Worm (Caenorhabditis elegans) whole organism, L4 larva: ENCODE data around the gene fbxb-76.

Experiments
- D1046.2 ChIP-seq: fragments of 200-800 bp; sonication (Bioruptor generic); IDR thresholded peaks from 2 replicates; pipeline ENCODE4 v1.3.6; 2022; ENCODE audit warnings: missing genetic modification characterization, missing compliant biosample characterization
- F26F4.8 ChIP-seq: fragments of 200-800 bp; sonication (Bioruptor generic); conservative IDR thresholded peaks from 2 replicates; pipeline ENCODE4 v1.3.6; 2022; ENCODE audit warnings: missing genetic modification characterization, missing compliant biosample characterization
- F37D6.2 ChIP-seq: sonication (generic microtip); optimal IDR thresholded peaks from 2 replicates; lab custom pipeline; 2016; ENCODE audit warnings: mild to moderate bottlenecking, missing genetic modification characterization, missing compliant biosample characterization
- F44E2.7 ChIP-seq: fragments of 200-800 bp; sonication (Bioruptor generic); IDR thresholded peaks from 2 replicates; pipeline ENCODE4 v2.1.2; 2022; ENCODE audit warnings: missing genetic modification characterization, missing compliant biosample characterization
- F49E8.2 ChIP-seq: sonication (generic microtip); optimal IDR thresholded peaks from 2 replicates; lab custom pipeline; 2016; ENCODE audit warnings: missing compliant biosample characterization, mild to moderate bottlenecking, missing genetic modification characterization, borderline replicate concordance
- R02D3.7 ChIP-seq: fragments of 150-350 bp; sonication (generic microtip); optimal IDR thresholded peaks from 3 replicates; lab custom pipeline; 2014; ENCODE audit warnings: missing biosample characterization, missing genetic modification characterization
- T26A8.4 ChIP-seq: fragments of 200-800 bp; sonication (Bioruptor generic); IDR thresholded peaks from 2 replicates; pipeline ENCODE4 v1.3.6; 2022; ENCODE audit warnings: missing genetic modification characterization, missing compliant biosample characterization
- Y5F2A.4 ChIP-seq: fragments of 200-800 bp; sonication (Bioruptor generic); optimal IDR thresholded peaks from 2 replicates; lab custom pipeline; 2018; ENCODE audit warnings: mild to moderate bottlenecking, missing genetic modification characterization, missing compliant biosample characterization
- ZK546.5 ChIP-seq, 2 experiments: sonication (generic microtip); optimal IDR thresholded peaks; 2 replicates each; lab custom pipeline; 2017; ENCODE audit warnings: missing biosample characterization in 2 of 2, missing genetic modification characterization in 2 of 2
- aha-1 ChIP-seq: fragments of 150-350 bp; peaks from one replicate; lab custom pipeline; 2014; ENCODE audit warnings: missing biosample characterization, missing genetic modification characterization
- aly-2 ChIP-seq: sonication (generic microtip); optimal IDR thresholded peaks from 2 replicates; lab custom pipeline; 2018; ENCODE audit warnings: missing biosample characterization, missing genetic modification characterization
- arid-1 ChIP-seq: fragments of 200-800 bp; sonication (Bioruptor generic); conservative IDR thresholded peaks from 2 replicates; pipeline ENCODE4 v1.3.6; 2022; ENCODE audit warnings: missing genetic modification reagents, missing genetic modification characterization, missing compliant biosample characterization
- ceh-20 ChIP-seq: fragments of 200-800 bp; sonication (Bioruptor generic); IDR thresholded peaks from 2 replicates; pipeline ENCODE4 v1.3.6; 2022; ENCODE audit warnings: missing genetic modification reagents, missing genetic modification characterization, missing compliant biosample characterization
- ceh-44 ChIP-seq: fragments of 200-800 bp; sonication (Bioruptor generic); IDR thresholded peaks from 2 replicates; pipeline ENCODE4 v1.3.6; 2022; ENCODE audit warnings: missing genetic modification reagents, missing genetic modification characterization, missing compliant biosample characterization
- ceh-62 ChIP-seq: sonication (generic microtip); optimal IDR thresholded peaks from 2 replicates; lab custom pipeline; 2017; ENCODE audit warnings: missing biosample characterization, missing genetic modification characterization
- cey-2 ChIP-seq: sonication (generic microtip); optimal IDR thresholded peaks from 3 replicates; lab custom pipeline; 2017; ENCODE audit warnings: missing genetic modification characterization, mild to moderate bottlenecking, missing compliant biosample characterization, antibody characterized with exemption, borderline replicate concordance; ENCODE audit not compliant: insufficient read depth
- daf-8 ChIP-seq: fragments of 200-800 bp; sonication (Bioruptor generic); IDR thresholded peaks from 2 replicates; pipeline ENCODE4 v1.3.6; 2022; ENCODE audit warnings: missing genetic modification characterization, missing compliant biosample characterization
- dmd-6 ChIP-seq: fragments of 200-800 bp; sonication (Bioruptor generic); IDR thresholded peaks from 2 replicates; pipeline ENCODE4 v1.3.6; 2022; ENCODE audit warnings: missing genetic modification reagents, missing genetic modification characterization, missing compliant biosample characterization
- dmd-8 ChIP-seq: fragments of 200-800 bp; sonication (Bioruptor generic); IDR thresholded peaks from 2 replicates; pipeline ENCODE4 v1.3.6; 2022; ENCODE audit warnings: missing genetic modification characterization, missing compliant biosample characterization
- dve-1 ChIP-seq: sonication (generic microtip); optimal IDR thresholded peaks from 2 replicates; lab custom pipeline; 2017; ENCODE audit warnings: antibody characterized with exemption, mild to moderate bottlenecking, missing genetic modification characterization, missing compliant biosample characterization; ENCODE audit not compliant: insufficient read depth
- egl-27 ChIP-seq: sonication (generic microtip); optimal IDR thresholded peaks from 3 replicates; lab custom pipeline; 2017; ENCODE audit warnings: missing biosample characterization, missing genetic modification reagents, missing genetic modification characterization
- fos-1 ChIP-seq: fragments of 150-350 bp; optimal IDR thresholded peaks from 2 replicates; lab custom pipeline; 2014; ENCODE audit warnings: missing biosample characterization, missing genetic modification characterization
- hif-1 ChIP-seq, 2 experiments: sonication (generic microtip); optimal IDR thresholded peaks; 2 replicates each; lab custom pipeline; 2016 to 2017; ENCODE audit warnings: missing compliant biosample characterization in 2 of 2, missing genetic modification characterization in 2 of 2, missing genetic modification reagents in 2 of 2, missing genotype in 2 of 2, mild to moderate bottlenecking in 1 of 2
- hlh-11 ChIP-seq: fragments of 200-800 bp; sonication (Bioruptor generic); optimal IDR thresholded peaks from 2 replicates; lab custom pipeline; 2018; ENCODE audit warnings: mild to moderate bottlenecking, missing genetic modification characterization, missing compliant biosample characterization
- hlh-30 ChIP-seq: sonication (generic microtip); optimal IDR thresholded peaks from 2 replicates; lab custom pipeline; 2017; ENCODE audit warnings: antibody characterized with exemption, mild to moderate bottlenecking, missing genetic modification characterization, missing compliant biosample characterization; ENCODE audit not compliant: insufficient read depth
- hmg-1.1 ChIP-seq: fragments of 200-800 bp; sonication (Bioruptor generic); IDR thresholded peaks from 2 replicates; pipeline ENCODE4 v1.3.6; 2022; ENCODE audit warnings: missing genetic modification reagents, missing genetic modification characterization, missing compliant biosample characterization
- jun-1 ChIP-seq: fragments of 150-350 bp; optimal IDR thresholded peaks from 2 replicates; lab custom pipeline; 2014; ENCODE audit warnings: missing biosample characterization, missing genetic modification reagents, missing genetic modification characterization
- lim-7 ChIP-seq: fragments of 200-800 bp; sonication (Bioruptor generic); IDR thresholded peaks from 2 replicates; pipeline ENCODE4 v1.3.6; 2022; ENCODE audit warnings: missing genetic modification characterization, missing compliant biosample characterization
- lin-1 ChIP-seq: fragments of 200-800 bp; sonication (Bioruptor generic); IDR thresholded peaks from 2 replicates; pipeline ENCODE4 v1.3.6; 2022; ENCODE audit warnings: missing genetic modification reagents, missing genetic modification characterization, missing compliant biosample characterization
- lin-13 ChIP-seq: fragments of 150-350 bp; optimal IDR thresholded peaks from 2 replicates; lab custom pipeline; 2014; ENCODE audit warnings: missing biosample characterization, missing genetic modification reagents, missing genetic modification characterization
- lin-15B ChIP-seq: fragments of 150-350 bp; sonication (generic microtip); optimal IDR thresholded peaks from 3 replicates; lab custom pipeline; 2014; ENCODE audit warnings: missing biosample characterization, missing genetic modification characterization
- lin-38 ChIP-seq: fragments of 200-800 bp; sonication (Bioruptor generic); IDR thresholded peaks from 2 replicates; pipeline ENCODE4 v1.3.6; 2022; ENCODE audit warnings: missing genetic modification reagents, missing genetic modification characterization, missing compliant biosample characterization
- madf-9 ChIP-seq: fragments of 200-800 bp; sonication (Bioruptor generic); conservative IDR thresholded peaks from 2 replicates; pipeline ENCODE4 v1.3.6; 2022; ENCODE audit warnings: missing genetic modification reagents, missing genetic modification characterization, missing compliant biosample characterization
- mxl-3 ChIP-seq: fragments of 200-800 bp; sonication (Bioruptor generic); optimal IDR thresholded peaks from 2 replicates; lab custom pipeline; 2018; ENCODE audit warnings: mild to moderate bottlenecking, missing genetic modification characterization, missing compliant biosample characterization
- nhr-102 ChIP-seq: sonication (generic microtip); optimal IDR thresholded peaks from 2 replicates; lab custom pipeline; 2016; ENCODE audit warnings: mild to moderate bottlenecking, missing genetic modification characterization, moderate library complexity, missing compliant biosample characterization
- nhr-11 ChIP-seq: fragments of 150-350 bp; optimal IDR thresholded peaks from 2 replicates; lab custom pipeline; 2014; ENCODE audit warnings: missing biosample characterization, missing genetic modification characterization
- nhr-237 ChIP-seq: sonication (generic microtip); optimal IDR thresholded peaks from 2 replicates; lab custom pipeline; 2017; ENCODE audit warnings: missing biosample characterization, missing genetic modification characterization
- nhr-41 ChIP-seq: fragments of 200-800 bp; sonication (Bioruptor generic); IDR thresholded peaks from 2 replicates; pipeline ENCODE4 v1.3.6; 2022; ENCODE audit warnings: missing genetic modification reagents, missing genetic modification characterization, missing compliant biosample characterization
- nhr-48 ChIP-seq: sonication (generic microtip); optimal IDR thresholded peaks from 2 replicates; lab custom pipeline; 2016; ENCODE audit warnings: mild to moderate bottlenecking, missing genetic modification characterization, missing compliant biosample characterization
- nhr-6 ChIP-seq: fragments of 150-350 bp; optimal IDR thresholded peaks from 2 replicates; lab custom pipeline; 2014; ENCODE audit warnings: missing biosample characterization, missing genetic modification characterization
- nhr-76 ChIP-seq: fragments of 150-350 bp; optimal IDR thresholded peaks from 2 replicates; lab custom pipeline; 2014; ENCODE audit warnings: missing biosample characterization, missing genetic modification characterization
- rbr-2 ChIP-seq: sonication (generic microtip); optimal IDR thresholded peaks from 2 replicates; lab custom pipeline; 2016; ENCODE audit warnings: missing genotype, missing genetic modification characterization, missing compliant biosample characterization
- saeg-2 ChIP-seq: fragments of 200-800 bp; sonication (Bioruptor generic); IDR thresholded peaks from 2 replicates; pipeline ENCODE4 v1.3.6; 2022; ENCODE audit warnings: missing genetic modification reagents, missing genetic modification characterization, missing compliant biosample characterization
- unc-130 ChIP-seq: sonication (generic microtip); optimal IDR thresholded peaks from 2 replicates; lab custom pipeline; 2016; ENCODE audit warnings: missing genetic modification reagents, missing genetic modification characterization, missing compliant biosample characterization
- unc-39 ChIP-seq: sonication (generic microtip); optimal IDR thresholded peaks from 2 replicates; lab custom pipeline; 2017; ENCODE audit warnings: missing biosample characterization, missing genetic modification characterization
- vab-7 ChIP-seq: fragments of 200-800 bp; sonication (Bioruptor generic); IDR thresholded peaks from 2 replicates; pipeline ENCODE4 v1.3.6; 2022; ENCODE audit warnings: missing genetic modification reagents, missing genetic modification characterization, missing compliant biosample characterization
- zag-1 ChIP-seq: fragments of 150-350 bp; optimal IDR thresholded peaks from 2 replicates; lab custom pipeline; 2014; ENCODE audit warnings: missing biosample characterization, missing genetic modification characterization
- zfp-3 ChIP-seq: fragments of 200-800 bp; sonication (Bioruptor generic); conservative IDR thresholded peaks from 2 replicates; pipeline ENCODE4 v1.3.6; 2022; ENCODE audit warnings: missing genetic modification reagents, missing genetic modification characterization, missing compliant biosample characterization
- zip-11 ChIP-seq: fragments of 200-800 bp; sonication (Bioruptor generic); IDR thresholded peaks from 2 replicates; pipeline ENCODE4 v1.3.6; 2022; ENCODE audit warnings: missing genetic modification characterization, missing compliant biosample characterization
- zip-2 ChIP-seq: fragments of 150-350 bp; optimal IDR thresholded peaks from 2 replicates; lab custom pipeline; 2014; ENCODE audit warnings: missing biosample characterization, missing genetic modification characterization
- ztf-11 ChIP-seq: fragments of 150-350 bp; optimal IDR thresholded peaks from 2 replicates; lab custom pipeline; 2014; ENCODE audit warnings: missing biosample characterization, missing genetic modification characterization

fbxb-76 gene

ce11 chrIV:11401482-11401881 lies 22.3 kb upstream of the fbxb-76 start (continued):
- TF ChIP-seq saeg-2 (GFP tag; lab: Robert Waterston, UW) (no peak), jun-1 (tag; lab: Kevin White, UChicago) (no peak), ceh-44 (GFP tag; lab: Robert Waterston, UW) (no peak), hlh-30 (tag; lab: Kevin White, UChicago) (no peak), fos-1 (tag; lab: Kevin White, UChicago) (no peak), hif-1 (tag; optimal IDR thresholded peaks at IDR 0.05; lab: Kevin White, UChicago) (no peak), F49E8.2 (peak; percentile 69), arid-1 (no peak), lin-38 (peak; percentile 58), ceh-20 (no peak), vab-7 (GFP tag; lab: Robert Waterston, UW) (0 out of 2 replicates have a peak, but pooled peaks have one; percentile 25), F44E2.7 (no peak), egl-27 (no peak), ztf-11 (no peak), dmd-6 (no peak), T26A8.4 (no peak), Y5F2A.4 (no peak), dmd-8 (GFP tag; lab: Robert Waterston, UW) (peak; percentile 52; the same call in 1 of the 2 replicates), hlh-11 (tag; lab: Kevin White, UChicago) (no peak), lin-15B (tag; lab: Kevin White, UChicago) (no peak), R02D3.7 (tag; lab: Kevin White, UChicago) (no peak), rbr-2 (no peak), unc-130 (GFP tag; lab: Kevin White, UChicago) (no peak), dve-1 (tag; lab: Kevin White, UChicago) (no peak), zfp-3 (no peak), ZK546.5 (tag; optimal IDR thresholded peaks at IDR 0.05; lab: Kevin White, UChicago) (no peak), nhr-76 (no peak), zip-2 (no peak), ceh-62 (tag; lab: Kevin White, UChicago) (no peak), daf-8 (GFP tag; lab: Robert Waterston, UW) (no peak), aly-2 (no peak), zip-11 (no peak), nhr-11 (tag; lab: Kevin White, UChicago) (no peak), zag-1 (tag; lab: Kevin White, UChicago) (no peak), mxl-3 (GFP tag; lab: Kevin White, UChicago) (no peak), lin-13 (no peak), cey-2 (tag; lab: Kevin White, UChicago) (no peak), hmg-1.1 (GFP tag; lab: Robert Waterston, UW) (no peak), lim-7 (0 out of 2 replicates have a peak, but pooled peaks have one; percentile 17), nhr-237 (tag; lab: Kevin White, UChicago) (no peak), nhr-102 (no peak), nhr-48 (tag; lab: Kevin White, UChicago) (no peak), nhr-6 (no peak), F37D6.2 (tag; lab: Kevin White, UChicago) (no peak), madf-9 (GFP tag; lab: Robert Waterston, UW) (no peak), lin-1 (no peak), nhr-41 (GFP tag; lab: Robert Waterston, UW) (no peak), D1046.2 (GFP tag; lab: Robert Waterston, UW) (0 out of 2 replicates have a peak, but pooled peaks have one; percentile 22), aha-1 (no peak), F26F4.8 (GFP tag; lab: Robert Waterston, UW) (no peak), unc-39 (tag; lab: Kevin White, UChicago) (no peak)
